Worm (Caenorhabditis elegans): ENCODE measurements around the gene cit-1.1.

- no peak for TF ChIP-seq flt-1 (GFP tag; IDR thresholded peaks at IDR 0.05)
- no peak for TF ChIP-seq ceh-36 (tag; optimal IDR thresholded peaks at IDR 0.05)
- TF ChIP-seq ama-1 (optimal IDR thresholded peaks at IDR 0.05): no peak
- no peak for TF ChIP-seq B0310.2 (tag; optimal IDR thresholded peaks at IDR 0.05)
- TF ChIP-seq hmbx-1 (tag; optimal IDR thresholded peaks at IDR 0.05): no peak
Measured at ce11 chrIII:8033534-8033933, 23.9 kb upstream of the cit-1.1 start, which contains the start of gene F44B9.10.
